Fruit fly (Drosophila melanogaster) whole organism, pupa: ENCODE results near the gene Fer1.

Experiments
- CG10348 ChIP-seq: fragments of 200-800 bp; sonication (Bioruptor generic); IDR thresholded peaks from 2 replicates; pipeline ENCODE4 v1.3.6; 2022; ENCODE audit warnings: missing biosample characterization, missing genetic modification characterization
- Ets98B ChIP-seq: fragments of 200-800 bp; sonication (Bioruptor generic); IDR thresholded peaks from 2 replicates; pipeline ENCODE4 v1.3.6; 2022; ENCODE audit warnings: missing biosample characterization, missing genetic modification characterization
- Pif1A ChIP-seq: fragments of 200-800 bp; sonication (Bioruptor generic); optimal IDR thresholded peaks from 3 replicates; lab custom pipeline; 2016; ENCODE audit warnings: missing biosample characterization, missing genetic modification characterization
- Snoo ChIP-seq: fragments of 200-800 bp; sonication (Bioruptor generic); optimal IDR thresholded peaks from 3 replicates; lab custom pipeline; 2017; ENCODE audit warnings: missing biosample characterization, mild to moderate bottlenecking, missing genetic modification characterization, inconsistent platforms

- no peak for TF ChIP-seq Pif1A
- no peak for TF ChIP-seq CG10348 (GFP tag; lab: Robert Waterston, UW)
- no peak for TF ChIP-seq Snoo
- no peak for TF ChIP-seq Ets98B (GFP tag; lab: Robert Waterston, UW)
These were observed 18.8 kb downstream of the Fer1 start, which contains the start of gene MAGE for dm6 chr3R:7154586-7155357.
